Fruit fly (Drosophila melanogaster) whole organism, embryonic: Measurements from ENCODE around the gene rumi.

Source experiments
- Ada2b ChIP-seq: fragments of 200-800 bp; sonication (Bioruptor generic); IDR thresholded peaks from 2 replicates; pipeline ENCODE4 v1.3.6; 2022; ENCODE audit warnings: missing biosample characterization, missing genetic modification characterization
- B-H2 ChIP-seq: fragments of 200-800 bp; sonication (Bioruptor generic); optimal IDR thresholded peaks from 2 replicates; lab custom pipeline; 2018; ENCODE audit warnings: missing biosample characterization, mild to moderate bottlenecking, missing genetic modification characterization
- BEAF-32 ChIP-seq: fragments of 200-800 bp; sonication (Bioruptor generic); optimal IDR thresholded peaks from 3 replicates; lab custom pipeline; 2017; ENCODE audit warnings: missing biosample characterization, missing genetic modification characterization, mild to moderate bottlenecking, moderate library complexity, missing genetic modification reagents
- CG12071 ChIP-seq: fragments of 200-800 bp; sonication (Bioruptor generic); optimal IDR thresholded peaks from 3 replicates; lab custom pipeline; 2018; ENCODE audit warnings: missing biosample characterization, mild to moderate bottlenecking, missing genetic modification characterization
- CG15269 ChIP-seq: fragments of 200-800 bp; sonication (Bioruptor generic); optimal IDR thresholded peaks from 2 replicates; lab custom pipeline; 2018; ENCODE audit warnings: missing biosample characterization, mild to moderate bottlenecking, missing genetic modification characterization, moderate library complexity
- CG1832 ChIP-seq: fragments of 200-800 bp; sonication (Bioruptor generic); optimal IDR thresholded peaks from 2 replicates; lab custom pipeline; 2017; ENCODE audit warnings: missing biosample characterization, mild to moderate bottlenecking, missing genetic modification characterization, inconsistent platforms
- CG2199 ChIP-seq: fragments of 200-800 bp; sonication (Bioruptor generic); IDR thresholded peaks from 3 replicates; pipeline ENCODE4 v1.3.6; 2022; ENCODE audit warnings: missing biosample characterization, missing genetic modification characterization
- CG3065 ChIP-seq: fragments of 200-800 bp; sonication (Bioruptor generic); optimal IDR thresholded peaks from 2 replicates; lab custom pipeline; 2016; ENCODE audit warnings: missing biosample characterization, missing genetic modification characterization
- CG4854 ChIP-seq: fragments of 200-800 bp; sonication (Bioruptor generic); optimal IDR thresholded peaks from 2 replicates; lab custom pipeline; 2016; ENCODE audit warnings: missing biosample characterization, missing genetic modification characterization, inconsistent platforms
- CG5953 ChIP-seq: fragments of 200-800 bp; sonication (Bioruptor generic); IDR thresholded peaks from 2 replicates; pipeline ENCODE4 v1.3.6; 2022; ENCODE audit warnings: missing biosample characterization, missing genetic modification characterization
- CG6175 ChIP-seq: fragments of 200-800 bp; sonication (Bioruptor generic); IDR thresholded peaks from 3 replicates; pipeline ENCODE4 v1.3.6; 2022; ENCODE audit warnings: missing biosample characterization, missing genetic modification characterization
- CG7928 ChIP-seq: fragments of 200-800 bp; sonication (Bioruptor generic); optimal IDR thresholded peaks from 2 replicates; lab custom pipeline; 2017; ENCODE audit warnings: missing biosample characterization, mild to moderate bottlenecking, missing genetic modification characterization
- CG9932 ChIP-seq: fragments of 200-800 bp; sonication (Bioruptor generic); IDR thresholded peaks from 2 replicates; pipeline ENCODE4 v1.3.6; 2022; ENCODE audit warnings: missing biosample characterization, missing genetic modification characterization
- CHES-1-like ChIP-seq: fragments of 200-800 bp; sonication (Bioruptor generic); optimal IDR thresholded peaks from 2 replicates; lab custom pipeline; 2016; ENCODE audit warnings: missing biosample characterization, missing genetic modification characterization
- Dbx ChIP-seq: fragments of 200-800 bp; sonication (Bioruptor generic); IDR thresholded peaks from 3 replicates; pipeline ENCODE4 v1.3.6; 2022; ENCODE audit warnings: missing biosample characterization, missing genetic modification characterization
- Dip2 ChIP-seq: fragments of 200-800 bp; sonication (Bioruptor generic); IDR thresholded peaks from 2 replicates; pipeline ENCODE4 v1.3.6; 2022; ENCODE audit warnings: missing biosample characterization, missing genetic modification characterization
- Doc3 ChIP-seq: fragments of 200-800 bp; sonication (Bioruptor generic); IDR thresholded peaks from 3 replicates; pipeline ENCODE4 v1.3.6; 2022; ENCODE audit warnings: missing biosample characterization, missing genetic modification characterization; ENCODE audit not compliant: partially characterized antibody
- Ets65A ChIP-seq: fragments of 200-800 bp; sonication (Bioruptor generic); peaks from one replicate; lab custom pipeline; 2016; ENCODE audit warnings: missing biosample characterization, missing genetic modification characterization
- Ets97D ChIP-seq: fragments of 200-800 bp; sonication (Bioruptor generic); optimal IDR thresholded peaks from 3 replicates; lab custom pipeline; 2016; ENCODE audit warnings: missing biosample characterization, missing genetic modification characterization
- HLH3B ChIP-seq: fragments of 200-800 bp; sonication (Bioruptor generic); IDR thresholded peaks from 2 replicates; pipeline ENCODE4 v1.3.6; 2022; ENCODE audit warnings: missing biosample characterization, missing genetic modification characterization
- Hand ChIP-seq: fragments of 200-800 bp; sonication (Bioruptor generic); optimal IDR thresholded peaks from 2 replicates; lab custom pipeline; 2017; ENCODE audit warnings: mild to moderate bottlenecking, missing biosample characterization, missing genetic modification reagents, missing genetic modification characterization
- Hmx ChIP-seq: fragments of 200-800 bp; sonication (Bioruptor generic); optimal IDR thresholded peaks from 2 replicates; lab custom pipeline; 2016; ENCODE audit warnings: missing biosample characterization, missing genetic modification characterization
- Hr3 ChIP-seq: fragments of 200-800 bp; sonication (Bioruptor generic); optimal IDR thresholded peaks from 3 replicates; lab custom pipeline; 2016; ENCODE audit warnings: missing biosample characterization, missing genetic modification characterization
- Hr39 ChIP-seq: fragments of >200 bp; optimal IDR thresholded peaks from 2 replicates; lab custom pipeline; 2017
- Mes4 ChIP-seq: fragments of 200-800 bp; sonication (Bioruptor generic); optimal IDR thresholded peaks from 2 replicates; lab custom pipeline; 2016; ENCODE audit warnings: missing biosample characterization, missing genetic modification characterization
- NK7.1 ChIP-seq: fragments of 200-800 bp; sonication (Bioruptor generic); optimal IDR thresholded peaks from 3 replicates; lab custom pipeline; 2016; ENCODE audit warnings: missing biosample characterization, missing genetic modification characterization
- PHDP ChIP-seq: fragments of 200-800 bp; sonication (Bioruptor generic); optimal IDR thresholded peaks from 3 replicates; lab custom pipeline; 2018; ENCODE audit warnings: missing biosample characterization, mild to moderate bottlenecking, missing genetic modification characterization, moderate library complexity
- Ravus ChIP-seq: fragments of 200-800 bp; sonication (Bioruptor generic); IDR thresholded peaks from 2 replicates; pipeline ENCODE4 v1.3.6; 2022; ENCODE audit warnings: missing biosample characterization, missing genetic modification characterization
- Stat92E ChIP-seq, 3 experiments: fragments of >200 bp in 2 of 3; fragments of 200-800 bp in 1 of 3; sonication (Bioruptor generic) in 1 of 3; optimal IDR thresholded peaks; 2 replicates each; lab custom pipeline; 2017 to 2019; ENCODE audit warnings: missing biosample characterization in 3 of 3, missing genetic modification characterization in 3 of 3, mild to moderate bottlenecking in 1 of 3, moderate library complexity in 1 of 3
- abd-A ChIP-seq: fragments of 200-800 bp; sonication (Bioruptor generic); optimal IDR thresholded peaks from 3 replicates; lab custom pipeline; 2019; ENCODE audit warnings: missing biosample characterization, mild to moderate bottlenecking, missing genetic modification characterization, moderate library complexity
- ac ChIP-seq: fragments of 200-800 bp; sonication (Bioruptor generic); optimal IDR thresholded peaks from 3 replicates; lab custom pipeline; 2017; ENCODE audit warnings: missing biosample characterization, mild to moderate bottlenecking, missing genetic modification characterization
- bbx ChIP-seq: fragments of 200-800 bp; sonication (Bioruptor generic); IDR thresholded peaks from 2 replicates; pipeline ENCODE4 v1.3.6; 2022; ENCODE audit warnings: missing biosample characterization, missing genetic modification characterization; ENCODE audit not compliant: partially characterized antibody
- br ChIP-seq: fragments of >200 bp; optimal IDR thresholded peaks from 2 replicates; lab custom pipeline; 2017
- cad ChIP-seq: fragments of >200 bp; optimal IDR thresholded peaks from 2 replicates; lab custom pipeline; 2017; ENCODE audit warnings: missing biosample characterization, missing genetic modification characterization
- corto ChIP-seq: fragments of 200-800 bp; sonication (Bioruptor generic); optimal IDR thresholded peaks from 2 replicates; lab custom pipeline; 2016; ENCODE audit warnings: missing biosample characterization, mild to moderate bottlenecking, missing genetic modification characterization, moderate library complexity
- cwo ChIP-seq: fragments of 200-800 bp; sonication (Bioruptor generic); optimal IDR thresholded peaks from 3 replicates; lab custom pipeline; 2017; ENCODE audit warnings: missing biosample characterization, missing genetic modification characterization, mild to moderate bottlenecking, moderate library complexity, missing genetic modification reagents
- dm ChIP-seq: fragments of 200-800 bp; sonication (Bioruptor generic); optimal IDR thresholded peaks from 3 replicates; lab custom pipeline; 2016; ENCODE audit warnings: missing biosample characterization, missing genetic modification characterization
- dpn ChIP-seq, 2 experiments: fragments of 200-800 bp; sonication (Bioruptor generic); optimal IDR thresholded peaks; 3 replicates each; lab custom pipeline; 2016; ENCODE audit warnings: missing biosample characterization in 2 of 2, missing genetic modification characterization in 2 of 2
- emc ChIP-seq: fragments of 200-800 bp; sonication (Bioruptor generic); optimal IDR thresholded peaks from 2 replicates; lab custom pipeline; 2016; ENCODE audit warnings: missing biosample characterization, missing genetic modification characterization
- exex ChIP-seq: fragments of 200-800 bp; sonication (Bioruptor generic); optimal IDR thresholded peaks from 4 replicates; lab custom pipeline; 2018; ENCODE audit warnings: missing biosample characterization, mild to moderate bottlenecking, missing genetic modification characterization, moderate library complexity
- gro ChIP-seq: fragments of 200-800 bp; sonication (Bioruptor generic); optimal IDR thresholded peaks from 2 replicates; lab custom pipeline; 2016; ENCODE audit warnings: missing biosample characterization, missing genetic modification characterization
- gsb-n ChIP-seq: fragments of 200-800 bp; sonication (Bioruptor generic); optimal IDR thresholded peaks from 3 replicates; lab custom pipeline; 2018; ENCODE audit warnings: missing biosample characterization, mild to moderate bottlenecking, missing genetic modification characterization
- luna ChIP-seq: fragments of 200-800 bp; sonication (Bioruptor generic); optimal IDR thresholded peaks from 2 replicates; lab custom pipeline; 2016; ENCODE audit warnings: missing biosample characterization, missing genetic modification characterization
- odd ChIP-seq: fragments of 200-800 bp; sonication (Bioruptor generic); optimal IDR thresholded peaks from 2 replicates; lab custom pipeline; 2017; ENCODE audit warnings: missing biosample characterization, mild to moderate bottlenecking, missing genetic modification characterization
- org-1 ChIP-seq: fragments of 200-800 bp; sonication (Bioruptor generic); optimal IDR thresholded peaks from 2 replicates; lab custom pipeline; 2017; ENCODE audit warnings: missing biosample characterization, missing genetic modification characterization
- pfk ChIP-seq: fragments of 200-800 bp; sonication (Bioruptor generic); optimal IDR thresholded peaks from 2 replicates; lab custom pipeline; 2018; ENCODE audit warnings: missing biosample characterization, mild to moderate bottlenecking, missing genetic modification characterization, moderate library complexity
- pho ChIP-seq: fragments of 200-800 bp; sonication (Bioruptor generic); optimal IDR thresholded peaks from 2 replicates; lab custom pipeline; 2016; ENCODE audit warnings: missing biosample characterization, missing genetic modification characterization
- schlank ChIP-seq: fragments of 200-800 bp; sonication (Bioruptor generic); optimal IDR thresholded peaks from 2 replicates; lab custom pipeline; 2018; ENCODE audit warnings: missing biosample characterization, mild to moderate bottlenecking, missing genetic modification characterization
- shn ChIP-seq: fragments of 200-800 bp; sonication (Bioruptor generic); optimal IDR thresholded peaks from 3 replicates; lab custom pipeline; 2016; ENCODE audit warnings: missing biosample characterization, missing genetic modification characterization
- sna ChIP-seq: fragments of 200-800 bp; sonication (Bioruptor generic); IDR thresholded peaks from 2 replicates; pipeline ENCODE4 v1.3.6; 2022; ENCODE audit warnings: missing biosample characterization, missing genetic modification characterization; ENCODE audit not compliant: partially characterized antibody
- unc-4 ChIP-seq: fragments of 200-800 bp; sonication (Bioruptor generic); IDR thresholded peaks from 2 replicates; pipeline ENCODE4 v1.3.6; 2022; ENCODE audit warnings: missing biosample characterization, missing genetic modification characterization; ENCODE audit not compliant: partially characterized antibody

Gene rumi

DNA sequence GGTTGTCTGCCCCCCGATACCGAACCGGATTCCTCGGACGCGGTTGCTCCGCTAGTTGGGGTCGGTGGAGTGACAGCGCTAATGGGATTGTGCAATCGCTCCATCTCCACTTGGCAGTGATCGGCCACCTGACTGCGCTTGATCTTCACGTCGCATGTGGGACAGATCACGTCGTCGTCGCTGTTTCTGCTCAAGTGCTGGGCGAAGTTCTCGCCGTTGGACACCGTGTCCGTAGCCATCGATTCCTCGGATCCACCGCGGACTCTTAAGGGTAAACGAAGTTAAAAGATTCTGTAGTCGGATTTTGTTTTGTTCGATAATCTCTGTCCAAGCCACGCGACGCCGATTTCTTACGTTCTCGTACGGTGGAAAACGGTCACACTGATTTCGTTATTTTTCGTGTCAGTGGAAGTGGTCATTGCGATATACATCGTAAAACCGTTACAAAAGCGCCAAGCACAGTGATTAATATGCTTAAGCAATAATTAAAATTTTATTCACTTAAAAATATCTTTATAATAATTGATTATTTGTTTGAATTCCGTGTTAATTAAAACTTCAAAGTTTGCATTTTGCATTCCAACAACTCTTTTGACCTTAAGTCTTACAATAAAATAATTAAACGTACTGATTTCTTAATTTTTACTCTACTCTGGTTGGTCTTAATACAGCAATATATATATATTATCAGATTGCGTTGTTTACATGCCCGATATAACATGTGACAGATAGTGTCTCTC is 24.2 kb downstream of the rumi start, which contains the start of gene RNF220 (continued):
- TF ChIP-seq CG9932 (GFP tag; lab: Robert Waterston, UW) (peak; percentile 47), CG1832 (GFP tag; lab: Kevin White, UChicago) (no peak), dpn (GFP tag; optimal IDR thresholded peaks at IDR 0.05; lab: Kevin White, UChicago) (no peak), CG12071 (GFP tag; lab: Kevin White, UChicago) (no peak), abd-A (tag; lab: Kevin White, UChicago) (no peak), CG7928 (GFP tag; lab: Kevin White, UChicago) (no peak), schlank (no peak), CG15269 (tag; lab: Kevin White, UChicago) (peak; percentile 4), shn (GFP tag; lab: Kevin White, UChicago) (no peak), odd (no peak), gro (GFP tag; lab: Kevin White, UChicago) (no peak), Hr39 (lab: Kevin White, UChicago) (no peak), cwo (no peak), Dbx (peak; percentile 20; the same call in 1 of the 3 replicates), Stat92E (GFP tag; optimal IDR thresholded peaks at IDR 0.05; lab: Kevin White, UChicago) (no peak), CG5953 (GFP tag; lab: Robert Waterston, UW) (no peak), cad (no peak), CG6175 (GFP tag; lab: Robert Waterston, UW) (no peak), Ada2b (GFP tag; lab: Robert Waterston, UW) (no peak), emc (GFP tag; lab: Kevin White, UChicago) (no peak), PHDP (tag; lab: Kevin White, UChicago) (no peak), NK7.1 (GFP tag; lab: Kevin White, UChicago) (no peak), Dip2 (GFP tag; lab: Robert Waterston, UW) (no peak), CG4854 (GFP tag; lab: Kevin White, UChicago) (no peak), gsb-n (tag; lab: Kevin White, UChicago) (no peak), luna (no peak), pho (no peak), CG3065 (no peak), Mes4 (GFP tag; lab: Kevin White, UChicago) (no peak), Hand (GFP tag; lab: Kevin White, UChicago) (no peak), Hr3 (GFP tag; lab: Kevin White, UChicago) (no peak), B-H2 (GFP tag; lab: Kevin White, UChicago) (no peak), pfk (no peak), Ets65A (peak; percentile 67), unc-4 (GFP tag; lab: Robert Waterston, UW) (peak; percentile 50), BEAF-32 (no peak), CG2199 (GFP tag; lab: Robert Waterston, UW) (no peak), Ravus (GFP tag; lab: Robert Waterston, UW) (no peak), ac (GFP tag; lab: Kevin White, UChicago) (no peak), org-1 (GFP tag; lab: Kevin White, UChicago) (no peak), br (lab: Kevin White, UChicago) (no peak), corto (GFP tag; lab: Kevin White, UChicago) (no peak), Doc3 (no peak; the same call in 2 of the 3 replicates), bbx (peak; percentile 78), dm (GFP tag; lab: Kevin White, UChicago) (peak; percentile 30), CHES-1-like (GFP tag; lab: Kevin White, UChicago) (no peak), Hmx (no peak), sna (GFP tag; lab: Robert Waterston, UW) (no peak; the same call in 1 of the 2 replicates), Ets97D (GFP tag; lab: Kevin White, UChicago) (peak; percentile 20), HLH3B (GFP tag; lab: Robert Waterston, UW) (no peak), exex (tag; lab: Kevin White, UChicago) (no peak)
